Fruit fly (Drosophila melanogaster): ENCODE data around the gene Nfs1.

Nfs1 gene

DNA sequence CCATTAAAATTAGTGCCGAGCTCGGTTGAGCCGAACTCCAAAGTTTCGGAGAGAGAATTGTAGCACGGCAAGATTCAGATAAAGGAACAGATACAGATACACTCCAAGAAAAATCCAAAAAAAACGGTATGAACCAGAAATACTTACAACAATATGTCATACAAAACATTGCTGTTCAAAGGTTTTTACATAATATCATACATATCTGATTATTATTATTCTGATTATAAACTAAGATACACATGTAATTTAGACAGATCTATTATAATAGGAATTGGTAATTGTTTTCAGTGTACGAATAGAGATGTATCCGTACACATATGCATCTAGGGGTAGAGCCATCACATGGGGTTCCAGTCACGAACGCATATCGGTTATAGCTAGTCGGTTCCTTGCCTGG, 19.4 kb upstream of the Nfs1 start (continued):
- peak; percentile 40 for TF ChIP-seq CG12391 (tag; optimal IDR thresholded peaks at IDR 0.05)

DNA sequence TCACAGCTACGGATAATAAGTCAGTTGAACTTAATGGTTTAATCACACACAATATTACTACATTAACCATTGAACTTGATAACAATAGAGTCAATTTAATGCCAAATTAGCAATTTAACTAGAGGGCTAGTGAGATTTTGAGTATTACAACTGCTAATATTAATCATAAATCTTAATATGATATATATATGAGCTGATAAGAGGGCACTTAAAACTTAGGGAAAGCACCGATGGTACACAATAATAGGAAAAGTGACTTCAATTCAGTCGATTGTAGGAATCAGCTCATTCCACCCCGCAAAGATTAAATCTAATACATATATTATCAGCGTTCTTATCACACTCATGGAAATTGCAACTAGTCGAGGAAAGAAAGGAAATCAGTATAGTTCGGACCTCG, 18.2 kb upstream of the Nfs1 start, which contains the start of gene CG16965:
CG16965 (plus strand) TSS at position 382 of the 400 bp plus-strand sequence.
- TF ChIP-seq exex (tag; optimal IDR thresholded peaks at IDR 0.05) (peak; percentile 59), ase (GFP tag; IDR thresholded peaks at IDR 0.05) (no peak)

DNA sequence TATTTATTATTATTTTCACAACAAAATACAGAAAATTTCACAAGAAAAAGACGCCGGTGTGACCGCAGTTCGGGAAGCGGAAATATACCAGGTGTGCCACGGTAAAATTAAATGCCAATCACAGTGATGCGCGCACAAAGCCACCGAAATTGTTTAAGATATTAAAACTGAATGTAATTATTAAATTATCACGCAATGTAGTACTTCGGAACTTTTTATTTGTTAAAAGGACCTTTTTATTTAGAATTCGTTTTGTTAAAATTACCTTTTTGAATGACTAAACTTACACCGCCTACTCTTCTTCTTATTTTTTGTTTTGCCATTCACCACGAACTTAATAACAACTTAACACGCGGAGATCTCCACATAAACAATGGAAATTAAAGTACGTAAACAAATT, 11.5 kb upstream of the Nfs1 start, which contains the start of the genes CG6686 and CG34163:
CG6686 (minus strand) TSS at position 95 of the 400 bp plus-strand sequence.
CG34163 (plus strand) TSS at position 326 of the 400 bp plus-strand sequence.
- TF ChIP-seq slp2 (GFP tag; optimal IDR thresholded peaks at IDR 0.05) = peak; percentile 22
- TF ChIP-seq sob (GFP tag; IDR thresholded peaks at IDR 0.05) = peak; percentile 42; the same call in 1 of the 2 replicates
- no peak for TF ChIP-seq gcm (GFP tag; optimal IDR thresholded peaks at IDR 0.05)
- no peak for TF ChIP-seq CG17568 (GFP tag; optimal IDR thresholded peaks at IDR 0.05)
- TF ChIP-seq Poxn (GFP tag; IDR thresholded peaks at IDR 0.05) = no peak
- no peak for TF ChIP-seq CG6765 (GFP tag; optimal IDR thresholded peaks at IDR 0.05)
- TF ChIP-seq unpg (GFP tag; optimal IDR thresholded peaks at IDR 0.05) = peak; percentile 52
- TF ChIP-seq kay (GFP tag; optimal IDR thresholded peaks at IDR 0.05) = no peak
- TF ChIP-seq emc (GFP tag; optimal IDR thresholded peaks at IDR 0.05) = no peak
- no peak for TF ChIP-seq lab (GFP tag; optimal IDR thresholded peaks at IDR 0.05)
- peak; percentile 47 for TF ChIP-seq ems (GFP tag; optimal IDR thresholded peaks at IDR 0.05)
- no peak for TF ChIP-seq B-H1 (GFP tag; IDR thresholded peaks at IDR 0.05)
- TF ChIP-seq Bgb (GFP tag; IDR thresholded peaks at IDR 0.05; ENCODE audit: partially characterized antibody) = no peak; the same call in 1 of the 2 replicates
- TF ChIP-seq CG12744 (GFP tag; optimal IDR thresholded peaks at IDR 0.05) = no peak
- peak; percentile 26; the same call in 1 of the 2 replicates for TF ChIP-seq Ada2b (GFP tag; IDR thresholded peaks at IDR 0.05)
- TF ChIP-seq Nf-YB (GFP tag; optimal IDR thresholded peaks at IDR 0.05) = peak; percentile 15
- peak; percentile 37; the same call in 1 of the 2 replicates for TF ChIP-seq al (GFP tag; IDR thresholded peaks at IDR 0.05)
- TF ChIP-seq CG10366 (GFP tag; IDR thresholded peaks at IDR 0.05) = peak; percentile 39; the same call in 1 of the 2 replicates
- peak; percentile 55 for TF ChIP-seq Hr3 (GFP tag; optimal IDR thresholded peaks at IDR 0.05)
- TF ChIP-seq tx (GFP tag; optimal IDR thresholded peaks at IDR 0.05) = peak; percentile 31
- no peak for TF ChIP-seq BtbVII (GFP tag; optimal IDR thresholded peaks at IDR 0.05)
- peak; percentile 1 for TF ChIP-seq CG10543 (GFP tag; optimal IDR thresholded peaks at IDR 0.05)
- TF ChIP-seq nerfin-1 (tag; optimal IDR thresholded peaks at IDR 0.05) = peak; percentile 27
- peak; percentile 51 for TF ChIP-seq CG4854 (GFP tag; optimal IDR thresholded peaks at IDR 0.05)
- peak; percentile 34 for TF ChIP-seq CG10979 (tag; optimal IDR thresholded peaks at IDR 0.05)
- peak; percentile 53 for TF ChIP-seq pho (GFP tag; optimal IDR thresholded peaks at IDR 0.05)
- no peak for TF ChIP-seq CG4360 (GFP tag; IDR thresholded peaks at IDR 0.05)
- TF ChIP-seq org-1 (GFP tag; optimal IDR thresholded peaks at IDR 0.05) = no peak
- no peak for TF ChIP-seq fd96Cb (tag; optimal IDR thresholded peaks at IDR 0.05)
- TF ChIP-seq CG3847 (GFP tag; IDR thresholded peaks at IDR 0.05) = 0 out of 2 replicates have a peak, but pooled peaks have one; percentile 24
- peak; percentile 64 for TF ChIP-seq CG8924 (tag; optimal IDR thresholded peaks at IDR 0.05)
- no peak for TF ChIP-seq ap (GFP tag; IDR thresholded peaks at IDR 0.05)
- TF ChIP-seq H2.0 (GFP tag; IDR thresholded peaks at IDR 0.05) = no peak
- TF ChIP-seq cas (GFP tag; IDR thresholded peaks at IDR 0.05) = no peak
- peak; percentile 55 for TF ChIP-seq CG7786 (GFP tag; optimal IDR thresholded peaks at IDR 0.05)
- TF ChIP-seq Blimp-1 (GFP tag; optimal IDR thresholded peaks at IDR 0.05) = no peak
- no peak for TF ChIP-seq CG7963 (GFP tag; IDR thresholded peaks at IDR 0.05; ENCODE audit: partially characterized antibody)
- peak; percentile 41 for TF ChIP-seq bab2 (GFP tag; optimal IDR thresholded peaks at IDR 0.05)
- TF ChIP-seq fd3F (GFP tag; optimal IDR thresholded peaks at IDR 0.05) = no peak
- no peak for TF ChIP-seq Dip2 (GFP tag; IDR thresholded peaks at IDR 0.05)
- TF ChIP-seq MTF-1 (GFP tag; optimal IDR thresholded peaks at IDR 0.05; ENCODE audit: borderline replicate concordance) = no peak
- TF ChIP-seq CG10209 (GFP tag; optimal IDR thresholded peaks at IDR 0.05) = no peak
- TF ChIP-seq tap (tag; optimal IDR thresholded peaks at IDR 0.05) = no peak
- TF ChIP-seq CG6175 (GFP tag; IDR thresholded peaks at IDR 0.05) = no peak

Measured in whole organism, embryonic.